Fruit fly (Drosophila melanogaster) whole organism, embryonic: Measurements from ENCODE around the gene Ir7g.

Experiments used
- Aef1 ChIP-seq: fragments of 200-800 bp; sonication (Bioruptor generic); IDR thresholded peaks from 3 replicates; pipeline ENCODE4 v1.3.6; 2022; ENCODE audit warnings: missing biosample characterization, missing genetic modification characterization
- Blimp-1 ChIP-seq: fragments of 200-800 bp; sonication (Bioruptor generic); optimal IDR thresholded peaks from 3 replicates; lab custom pipeline; 2018; ENCODE audit warnings: missing biosample characterization, missing genetic modification characterization, mild to moderate bottlenecking, moderate library complexity, missing genetic modification reagents
- CG11695 ChIP-seq: fragments of 200-800 bp; sonication (Bioruptor generic); IDR thresholded peaks from 3 replicates; pipeline ENCODE4 v1.3.6; 2022; ENCODE audit warnings: missing biosample characterization, missing genetic modification characterization
- CG12071 ChIP-seq: fragments of 200-800 bp; sonication (Bioruptor generic); optimal IDR thresholded peaks from 3 replicates; lab custom pipeline; 2018; ENCODE audit warnings: missing biosample characterization, mild to moderate bottlenecking, missing genetic modification characterization
- CG12155 ChIP-seq: fragments of 200-800 bp; sonication (Bioruptor generic); optimal IDR thresholded peaks from 3 replicates; lab custom pipeline; 2016; ENCODE audit warnings: missing biosample characterization, missing genetic modification characterization
- CG1233 ChIP-seq: fragments of 200-800 bp; sonication (Bioruptor generic); optimal IDR thresholded peaks from 4 replicates; lab custom pipeline; 2018; ENCODE audit warnings: missing biosample characterization, mild to moderate bottlenecking, missing genetic modification characterization
- CG13287 ChIP-seq: fragments of 200-800 bp; sonication (Bioruptor generic); IDR thresholded peaks from 2 replicates; pipeline ENCODE4 v1.3.6; 2022; ENCODE audit warnings: missing biosample characterization, missing genetic modification characterization; ENCODE audit not compliant: partially characterized antibody
- CG13624 ChIP-seq: fragments of 200-800 bp; sonication (Bioruptor generic); optimal IDR thresholded peaks from 2 replicates; lab custom pipeline; 2016; ENCODE audit warnings: missing biosample characterization, missing genetic modification characterization
- CG15696 ChIP-seq: fragments of 200-800 bp; sonication (Bioruptor generic); optimal IDR thresholded peaks from 2 replicates; lab custom pipeline; 2019; ENCODE audit warnings: missing biosample characterization, mild to moderate bottlenecking, missing genetic modification characterization, moderate library complexity
- CG18619 ChIP-seq: fragments of 200-800 bp; sonication (Bioruptor generic); optimal IDR thresholded peaks from 3 replicates; lab custom pipeline; 2017; ENCODE audit warnings: missing biosample characterization, mild to moderate bottlenecking, missing genetic modification characterization
- CG33213 ChIP-seq: fragments of 200-800 bp; sonication (Bioruptor generic); optimal IDR thresholded peaks from 3 replicates; lab custom pipeline; 2016; ENCODE audit warnings: missing biosample characterization, missing genetic modification characterization
- CG34224 ChIP-seq: fragments of 200-800 bp; sonication (Bioruptor generic); IDR thresholded peaks from 3 replicates; pipeline ENCODE4 v1.3.6; 2022; ENCODE audit warnings: missing biosample characterization, missing genetic modification characterization; ENCODE audit not compliant: partially characterized antibody
- CG4820 ChIP-seq: fragments of 200-800 bp; sonication (Bioruptor generic); optimal IDR thresholded peaks from 3 replicates; lab custom pipeline; 2016; ENCODE audit warnings: missing biosample characterization, missing genetic modification characterization
- CG4854 ChIP-seq: fragments of 200-800 bp; sonication (Bioruptor generic); optimal IDR thresholded peaks from 2 replicates; lab custom pipeline; 2016; ENCODE audit warnings: missing biosample characterization, missing genetic modification characterization, inconsistent platforms
- CG5953 ChIP-seq: fragments of 200-800 bp; sonication (Bioruptor generic); IDR thresholded peaks from 2 replicates; pipeline ENCODE4 v1.3.6; 2022; ENCODE audit warnings: missing biosample characterization, missing genetic modification characterization
- CG7745 ChIP-seq: fragments of 200-800 bp; sonication (Bioruptor generic); optimal IDR thresholded peaks from 2 replicates; lab custom pipeline; 2018; ENCODE audit warnings: missing biosample characterization, mild to moderate bottlenecking, missing genetic modification characterization, moderate library complexity
- CG8388 ChIP-seq: fragments of 200-800 bp; sonication (Bioruptor generic); optimal IDR thresholded peaks from 2 replicates; lab custom pipeline; 2019; ENCODE audit warnings: missing biosample characterization, mild to moderate bottlenecking, missing genetic modification characterization, moderate library complexity
- CG9215 ChIP-seq: fragments of 200-800 bp; sonication (Bioruptor generic); IDR thresholded peaks from 2 replicates; pipeline ENCODE4 v1.3.6; 2022; ENCODE audit warnings: missing biosample characterization, missing genetic modification characterization
- Camta ChIP-seq: fragments of 200-800 bp; sonication (Bioruptor generic); optimal IDR thresholded peaks from 2 replicates; lab custom pipeline; 2016; ENCODE audit warnings: missing biosample characterization, missing genetic modification characterization
- D ChIP-seq, 2 experiments: fragments of 200-800 bp in 1 of 2; fragments of >200 bp in 1 of 2; sonication (Bioruptor generic) in 1 of 2; optimal IDR thresholded peaks; 2 replicates in 1 of 2; 3 replicates in 1 of 2; lab custom pipeline; 2017; ENCODE audit warnings: mild to moderate bottlenecking in 1 of 2, missing biosample characterization in 1 of 2, missing genetic modification characterization in 1 of 2, missing genetic modification reagents in 1 of 2
- Dip2 ChIP-seq: fragments of 200-800 bp; sonication (Bioruptor generic); IDR thresholded peaks from 2 replicates; pipeline ENCODE4 v1.3.6; 2022; ENCODE audit warnings: missing biosample characterization, missing genetic modification characterization
- E2f2 ChIP-seq: fragments of 200-800 bp; sonication (Bioruptor generic); IDR thresholded peaks from 2 replicates; pipeline ENCODE4 v1.3.6; 2022; ENCODE audit warnings: missing biosample characterization, missing genetic modification characterization
- Elba2 ChIP-seq: fragments of 200-800 bp; sonication (Bioruptor generic); optimal IDR thresholded peaks from 3 replicates; lab custom pipeline; 2016; ENCODE audit warnings: missing biosample characterization, missing genetic modification characterization
- MTF-1 ChIP-seq: fragments of 200-800 bp; sonication (Bioruptor generic); optimal IDR thresholded peaks from 2 replicates; lab custom pipeline; 2018; ENCODE audit warnings: missing biosample characterization, mild to moderate bottlenecking, missing genetic modification characterization, borderline replicate concordance
- NK7.1 ChIP-seq: fragments of 200-800 bp; sonication (Bioruptor generic); optimal IDR thresholded peaks from 3 replicates; lab custom pipeline; 2016; ENCODE audit warnings: missing biosample characterization, missing genetic modification characterization
- Nf-YC ChIP-seq: fragments of 200-800 bp; optimal IDR thresholded peaks from 3 replicates; lab custom pipeline; 2019; ENCODE audit warnings: missing biosample characterization, mild to moderate bottlenecking, missing genetic modification characterization, moderate library complexity
- PHDP ChIP-seq: fragments of 200-800 bp; sonication (Bioruptor generic); optimal IDR thresholded peaks from 3 replicates; lab custom pipeline; 2018; ENCODE audit warnings: missing biosample characterization, mild to moderate bottlenecking, missing genetic modification characterization, moderate library complexity
- Poxn ChIP-seq: fragments of 200-800 bp; sonication (Bioruptor generic); IDR thresholded peaks from 2 replicates; pipeline ENCODE4 v1.3.6; 2022; ENCODE audit warnings: missing biosample characterization, missing genetic modification characterization
- Scr ChIP-seq: fragments of 200-800 bp; sonication (Bioruptor generic); IDR thresholded peaks from 2 replicates; pipeline ENCODE4 v1.3.6; 2022; ENCODE audit warnings: missing biosample characterization, missing genetic modification characterization; ENCODE audit not compliant: partially characterized antibody
- Sry-β ChIP-seq: fragments of 200-800 bp; sonication (Bioruptor generic); optimal IDR thresholded peaks from 2 replicates; lab custom pipeline; 2018; ENCODE audit warnings: missing biosample characterization, mild to moderate bottlenecking, missing genetic modification characterization, moderate library complexity
- Sry-δ ChIP-seq: fragments of 200-800 bp; sonication (Bioruptor generic); optimal IDR thresholded peaks from 2 replicates; lab custom pipeline; 2016; ENCODE audit warnings: missing biosample characterization, missing genetic modification characterization
- Stat92E ChIP-seq, 3 experiments: fragments of >200 bp in 2 of 3; fragments of 200-800 bp in 1 of 3; sonication (Bioruptor generic) in 1 of 3; optimal IDR thresholded peaks; 2 replicates each; lab custom pipeline; 2017 to 2019; ENCODE audit warnings: missing biosample characterization in 3 of 3, missing genetic modification characterization in 3 of 3, mild to moderate bottlenecking in 1 of 3, moderate library complexity in 1 of 3
- ac ChIP-seq: fragments of 200-800 bp; sonication (Bioruptor generic); optimal IDR thresholded peaks from 3 replicates; lab custom pipeline; 2017; ENCODE audit warnings: missing biosample characterization, mild to moderate bottlenecking, missing genetic modification characterization
- ato ChIP-seq: fragments of 200-800 bp; sonication (Bioruptor generic); IDR thresholded peaks from 2 replicates; pipeline ENCODE4 v1.3.6; 2022; ENCODE audit warnings: missing biosample characterization, missing genetic modification characterization; ENCODE audit not compliant: partially characterized antibody
- bsh ChIP-seq, 2 experiments: fragments of 200-800 bp; sonication (Bioruptor generic); optimal IDR thresholded peaks; 2 replicates each; lab custom pipeline; 2017 to 2018; ENCODE audit warnings: mild to moderate bottlenecking in 2 of 2, missing biosample characterization in 2 of 2, missing genetic modification characterization in 2 of 2, moderate library complexity in 1 of 2
- chinmo ChIP-seq: fragments of 200-800 bp; sonication (Bioruptor generic); IDR thresholded peaks from 4 replicates; pipeline ENCODE4 v1.3.6; 2022; ENCODE audit warnings: missing biosample characterization, missing genetic modification characterization; ENCODE audit not compliant: partially characterized antibody
- en ChIP-seq: fragments of 200-800 bp; sonication (Bioruptor generic); optimal IDR thresholded peaks from 2 replicates; lab custom pipeline; 2016; ENCODE audit warnings: missing biosample characterization, missing genetic modification characterization
- grau ChIP-seq: fragments of 200-800 bp; optimal IDR thresholded peaks from 3 replicates; lab custom pipeline; 2019; ENCODE audit warnings: missing biosample characterization, mild to moderate bottlenecking, missing genetic modification characterization, moderate library complexity
- kni ChIP-seq: fragments of 200-800 bp; sonication (Bioruptor generic); optimal IDR thresholded peaks from 3 replicates; lab custom pipeline; 2017; ENCODE audit warnings: mild to moderate bottlenecking, missing biosample characterization, missing genetic modification reagents, missing genetic modification characterization
- maf-S ChIP-seq: fragments of 200-800 bp; sonication (Bioruptor generic); optimal IDR thresholded peaks from 2 replicates; lab custom pipeline; 2016; ENCODE audit warnings: missing biosample characterization, missing genetic modification characterization
- mirr ChIP-seq: fragments of 200-800 bp; sonication (Bioruptor generic); optimal IDR thresholded peaks from 3 replicates; lab custom pipeline; 2018; ENCODE audit warnings: missing biosample characterization, mild to moderate bottlenecking, missing genetic modification characterization
- nerfin-1 ChIP-seq: fragments of 200-800 bp; sonication (Bioruptor generic); optimal IDR thresholded peaks from 3 replicates; lab custom pipeline; 2019; ENCODE audit warnings: missing biosample characterization, mild to moderate bottlenecking, missing genetic modification characterization, moderate library complexity
- nom ChIP-seq: fragments of 200-800 bp; sonication (Bioruptor generic); optimal IDR thresholded peaks from 2 replicates; lab custom pipeline; 2017; ENCODE audit warnings: missing biosample characterization, missing genetic modification characterization, mild to moderate bottlenecking, moderate library complexity, missing genetic modification reagents
- pita ChIP-seq: fragments of 200-800 bp; sonication (Bioruptor generic); optimal IDR thresholded peaks from 2 replicates; lab custom pipeline; 2017; ENCODE audit warnings: missing biosample characterization, mild to moderate bottlenecking, missing genetic modification characterization
- pros ChIP-seq: fragments of 200-800 bp; sonication (Bioruptor generic); optimal IDR thresholded peaks from 3 replicates; lab custom pipeline; 2019; ENCODE audit warnings: missing biosample characterization, mild to moderate bottlenecking, missing genetic modification characterization, moderate library complexity
- sima ChIP-seq: fragments of 200-800 bp; sonication (Bioruptor generic); optimal IDR thresholded peaks from 2 replicates; lab custom pipeline; 2016; ENCODE audit warnings: missing biosample characterization, missing genetic modification characterization
- z ChIP-seq: fragments of 200-800 bp; sonication (Bioruptor generic); IDR thresholded peaks from 3 replicates; pipeline ENCODE4 v1.3.6; 2022; ENCODE audit warnings: missing biosample characterization, missing genetic modification characterization
- zfh1 ChIP-seq: fragments of 200-800 bp; sonication (Bioruptor generic); IDR thresholded peaks from 3 replicates; pipeline ENCODE4 v1.3.6; 2022; ENCODE audit warnings: missing biosample characterization, missing genetic modification characterization

Gene Ir7g

DNA sequence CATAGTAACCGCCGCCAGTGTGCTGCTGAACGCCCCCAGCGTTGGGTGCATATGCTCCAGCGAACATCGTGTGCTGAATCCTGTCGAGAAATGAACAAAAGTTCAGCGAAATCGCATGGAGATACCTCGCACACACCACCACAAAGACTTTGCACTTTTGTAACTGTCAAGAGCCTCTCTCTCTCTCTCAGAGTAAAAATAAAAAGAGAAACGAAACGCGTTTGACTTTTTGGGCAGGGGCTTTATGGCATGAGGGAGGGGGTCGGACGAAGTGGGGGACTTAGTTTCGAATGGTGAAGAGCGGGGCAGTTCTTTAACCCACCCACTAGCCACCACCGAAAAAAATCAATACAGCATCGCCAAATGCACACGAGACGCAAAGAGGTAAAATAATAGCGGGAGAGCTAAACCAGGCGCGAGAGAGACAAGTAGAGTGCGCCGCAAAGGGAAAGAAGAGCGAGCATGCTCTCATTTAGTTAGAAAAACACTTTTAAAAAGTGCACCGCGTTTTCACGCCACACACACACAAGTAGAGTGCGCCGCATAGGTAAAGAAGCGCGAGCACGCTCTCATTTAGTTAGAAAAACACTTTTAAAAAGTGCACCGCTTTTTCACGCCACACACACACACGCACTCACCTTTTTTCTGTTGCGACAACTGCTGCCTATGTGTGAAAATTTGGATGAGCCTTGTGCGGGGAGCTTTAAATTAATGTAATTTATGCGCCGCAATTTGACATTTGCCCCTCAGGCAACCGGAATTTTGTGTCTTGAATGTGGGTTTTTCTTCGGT, 46.0 kb downstream of the Ir7g start (continued):
- TF ChIP-seq Sry-δ (GFP tag; lab: Kevin White, UChicago) (no peak), PHDP (tag; lab: Kevin White, UChicago) (no peak), nom (peak; percentile 76), CG5953 (no peak), CG13624 (no peak), mirr (GFP tag; lab: Kevin White, UChicago) (no peak), Camta (GFP tag; lab: Kevin White, UChicago) (no peak), bsh (GFP tag; optimal IDR thresholded peaks at IDR 0.05; lab: Kevin White, UChicago) (peak in 1 of 2 experiments; percentile 9), CG9215 (GFP tag; lab: Robert Waterston, UW) (no peak), CG12071 (GFP tag; lab: Kevin White, UChicago) (no peak), zfh1 (no peak), CG18619 (GFP tag; lab: Kevin White, UChicago) (no peak), CG33213 (GFP tag; lab: Kevin White, UChicago) (no peak), E2f2 (no peak), CG34224 (0 out of 3 replicates have a peak, but pooled peaks have one; percentile 15), pita (GFP tag; lab: Kevin White, UChicago) (no peak), Dip2 (no peak), kni (GFP tag; lab: Kevin White, UChicago) (peak; percentile 76), maf-S (no peak), CG11695 (no peak), CG13287 (GFP tag; lab: Robert Waterston, UW) (peak; percentile 11), CG1233 (GFP tag; lab: Kevin White, UChicago) (no peak), chinmo (GFP tag; lab: Robert Waterston, UW) (0 out of 4 replicates have a peak, but pooled peaks have one; percentile 46), nerfin-1 (peak; percentile 1), ac (GFP tag; lab: Kevin White, UChicago) (no peak), CG8388 (GFP tag; lab: Kevin White, UChicago) (no peak)
- TF ChIP-seq, all 482 proteins: peak for 19

DNA sequence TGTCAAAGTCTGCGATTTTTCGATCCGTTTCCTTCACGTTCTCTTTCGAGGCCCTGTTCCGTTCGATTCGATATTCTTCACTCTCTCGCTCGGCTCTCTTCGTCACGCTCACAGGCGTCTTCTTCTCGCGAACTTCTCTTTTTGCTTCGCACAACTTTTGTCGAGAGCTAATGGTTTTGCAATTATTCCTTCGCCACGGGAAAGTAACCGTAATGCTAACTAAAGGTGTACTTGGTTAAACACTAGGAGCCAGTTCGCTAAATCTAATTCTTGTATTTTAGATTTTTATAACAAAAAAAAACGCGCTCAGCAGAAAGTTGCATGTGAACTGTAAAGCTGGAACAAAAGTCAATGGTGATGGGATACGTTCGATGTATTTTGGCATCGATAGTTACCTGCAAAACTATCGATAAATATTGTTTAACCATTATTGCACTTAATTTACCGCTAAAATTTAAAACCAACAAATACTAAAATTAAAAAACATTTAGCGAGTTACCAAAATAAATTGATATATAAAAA, 46.6 kb downstream of the Ir7g start, which contains the start of gene mahe:
Gene mahe, minus strand, starts transcription at position 355 of the 522 bp plus-strand sequence.
- TF ChIP-seq Elba2 (no peak), en (GFP tag; lab: Kevin White, UChicago) (no peak), Aef1 (GFP tag; lab: Robert Waterston, UW) (no peak), CG4854 (GFP tag; lab: Kevin White, UChicago) (no peak), z (GFP tag; lab: Robert Waterston, UW) (no peak), Poxn (GFP tag; lab: Robert Waterston, UW) (no peak), pros (GFP tag; lab: Kevin White, UChicago) (peak; percentile 46), NK7.1 (GFP tag; lab: Kevin White, UChicago) (no peak), MTF-1 (GFP tag; lab: Kevin White, UChicago) (no peak), ato (GFP tag; lab: Robert Waterston, UW) (peak; percentile 65), CG15696 (no peak), Sry-β (GFP tag; lab: Kevin White, UChicago) (no peak), Scr (GFP tag; lab: Robert Waterston, UW) (peak; percentile 87), sima (GFP tag; lab: Kevin White, UChicago) (no peak), Blimp-1 (no peak), Stat92E (GFP tag; optimal IDR thresholded peaks at IDR 0.05; lab: Kevin White, UChicago) (no peak), mirr (GFP tag; lab: Kevin White, UChicago) (no peak), Nf-YC (tag; lab: Kevin White, UChicago) (no peak), nom (no peak), CG4820 (no peak), CG12155 (GFP tag; lab: Kevin White, UChicago) (no peak), CG7745 (tag; lab: Kevin White, UChicago) (no peak), D (optimal IDR thresholded peaks at IDR 0.05; lab: Kevin White, UChicago) (no peak), D (GFP tag; optimal IDR thresholded peaks at IDR 0.05; lab: Kevin White, UChicago) (no peak), grau (no peak)
